Fruit fly (Drosophila melanogaster): ENCODE data around the gene CG32354.

Gene CG32354

dm6 chr3L:8456472-8457049 is 34.6 kb upstream of the CG32354 start:
- TF ChIP-seq kay (GFP tag; ENCODE audit: borderline replicate concordance): no peak
- TF ChIP-seq Crg-1 (GFP tag; optimal IDR thresholded peaks at IDR 0.05): no peak
- no peak for TF ChIP-seq CG5204 (GFP tag; optimal IDR thresholded peaks at IDR 0.05)
- TF ChIP-seq cic (GFP tag; optimal IDR thresholded peaks at IDR 0.05): no peak
- TF ChIP-seq CG14711 (tag; optimal IDR thresholded peaks at IDR 0.05): no peak
- TF ChIP-seq CG1620 (GFP tag; optimal IDR thresholded peaks at IDR 0.05): no peak
- TF ChIP-seq Hr96 (GFP tag; optimal IDR thresholded peaks at IDR 0.05): no peak
- no peak for TF ChIP-seq bab1 (GFP tag; optimal IDR thresholded peaks at IDR 0.05)
- no peak for TF ChIP-seq cnc (optimal IDR thresholded peaks at IDR 0.05)
- TF ChIP-seq ovo (GFP tag; optimal IDR thresholded peaks at IDR 0.05): no peak
- no peak for TF ChIP-seq pad (GFP tag; optimal IDR thresholded peaks at IDR 0.05)
- no peak for TF ChIP-seq toe (GFP tag; optimal IDR thresholded peaks at IDR 0.05)
- TF ChIP-seq CG7045 (GFP tag; optimal IDR thresholded peaks at IDR 0.05): no peak
- no peak for TF ChIP-seq CG33017 (tag; optimal IDR thresholded peaks at IDR 0.05)
- TF ChIP-seq CG7101 (tag; optimal IDR thresholded peaks at IDR 0.05): no peak
- TF ChIP-seq CG12768 (GFP tag; optimal IDR thresholded peaks at IDR 0.05): no peak
- no peak for TF ChIP-seq Clk (GFP tag; optimal IDR thresholded peaks at IDR 0.05)
- TF ChIP-seq CG11617 (GFP tag; optimal IDR thresholded peaks at IDR 0.05): no peak
- no peak for TF ChIP-seq tj (GFP tag; optimal IDR thresholded peaks at IDR 0.05)
- TF ChIP-seq Mnt (GFP tag; optimal IDR thresholded peaks at IDR 0.05): no peak

DNA sequence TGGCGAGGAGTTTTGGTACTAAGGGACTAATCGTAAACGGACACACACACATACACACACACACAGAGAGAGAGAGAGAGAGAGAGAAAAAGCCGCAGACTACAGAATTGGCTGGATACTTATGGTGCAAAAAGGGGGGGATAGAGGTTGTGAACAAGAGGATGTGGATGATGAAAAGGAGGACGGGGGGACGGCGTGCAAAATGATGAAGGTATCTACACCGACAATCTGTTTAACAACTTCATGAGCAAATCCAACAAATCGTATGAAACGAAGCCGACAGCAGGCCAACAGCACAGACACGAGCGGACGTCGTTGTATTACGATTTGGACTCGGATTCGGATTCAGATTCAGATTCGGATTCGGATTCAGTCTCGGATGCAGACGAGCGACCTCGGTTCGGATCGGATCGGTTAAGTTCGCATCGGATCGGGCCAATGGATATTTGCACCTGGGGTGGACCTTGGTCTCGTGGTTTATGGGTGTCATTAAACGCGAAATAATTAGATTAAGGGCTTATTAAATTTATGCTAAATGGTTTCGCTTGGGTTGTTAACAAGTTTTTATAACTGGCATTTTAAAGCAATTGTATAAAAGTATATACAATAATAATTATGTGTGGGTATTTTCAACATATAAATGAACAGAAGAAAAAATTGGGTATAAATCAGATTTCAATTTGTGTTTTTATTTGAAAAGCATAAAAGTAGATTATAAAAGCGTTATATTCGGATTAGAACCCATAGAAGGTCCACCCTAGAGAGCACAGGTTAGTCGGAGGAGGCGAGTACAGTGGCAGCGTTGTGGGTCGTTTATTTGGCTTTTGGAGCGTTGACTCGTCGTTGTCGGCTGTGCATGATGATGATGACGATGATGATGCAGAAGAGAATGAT is 33.3 kb upstream of the CG32354 start:
- TF ChIP-seq toe (GFP tag; optimal IDR thresholded peaks at IDR 0.05) (peak; percentile 48), CG1620 (GFP tag; optimal IDR thresholded peaks at IDR 0.05) (peak; percentile 11), Mnt (GFP tag; optimal IDR thresholded peaks at IDR 0.05) (peak; percentile 25), cic (GFP tag; optimal IDR thresholded peaks at IDR 0.05) (peak; percentile 17), CG33017 (tag; optimal IDR thresholded peaks at IDR 0.05) (peak; percentile 77), CG14711 (tag; optimal IDR thresholded peaks at IDR 0.05) (peak; percentile 70), Hr96 (GFP tag; optimal IDR thresholded peaks at IDR 0.05) (peak; percentile 53), bab1 (GFP tag; optimal IDR thresholded peaks at IDR 0.05) (peak; percentile 79), CG12768 (GFP tag; optimal IDR thresholded peaks at IDR 0.05) (peak; percentile 52), ovo (GFP tag; optimal IDR thresholded peaks at IDR 0.05) (no peak), CG5204 (GFP tag; optimal IDR thresholded peaks at IDR 0.05) (peak; percentile 63), pad (GFP tag; optimal IDR thresholded peaks at IDR 0.05) (peak; percentile 46), Crg-1 (GFP tag; optimal IDR thresholded peaks at IDR 0.05) (peak; percentile 32), kay (GFP tag; ENCODE audit: borderline replicate concordance) (no peak), CG11617 (GFP tag; optimal IDR thresholded peaks at IDR 0.05) (peak; percentile 75), Clk (GFP tag; optimal IDR thresholded peaks at IDR 0.05) (peak; percentile 54), cnc (optimal IDR thresholded peaks at IDR 0.05) (no peak), tj (GFP tag; optimal IDR thresholded peaks at IDR 0.05) (peak; percentile 53), CG7101 (tag; optimal IDR thresholded peaks at IDR 0.05) (peak; percentile 74), CG7045 (GFP tag; optimal IDR thresholded peaks at IDR 0.05) (peak; percentile 77)

- TF ChIP-seq CG11617 (GFP tag; optimal IDR thresholded peaks at IDR 0.05): peak; percentile 19
- peak; percentile 36 for TF ChIP-seq CG7101 (tag; optimal IDR thresholded peaks at IDR 0.05)
- TF ChIP-seq CG33017 (tag; optimal IDR thresholded peaks at IDR 0.05): peak; percentile 25
- TF ChIP-seq ovo (GFP tag; optimal IDR thresholded peaks at IDR 0.05): no peak
- TF ChIP-seq Mnt (GFP tag; optimal IDR thresholded peaks at IDR 0.05): no peak
- TF ChIP-seq CG12768 (GFP tag; optimal IDR thresholded peaks at IDR 0.05): peak; percentile 67
- TF ChIP-seq Hr96 (GFP tag; optimal IDR thresholded peaks at IDR 0.05): peak; percentile 12
- peak; percentile 62 for TF ChIP-seq CG5204 (GFP tag; optimal IDR thresholded peaks at IDR 0.05)
- no peak for TF ChIP-seq CG14711 (tag; optimal IDR thresholded peaks at IDR 0.05)
- TF ChIP-seq CG7045 (GFP tag; optimal IDR thresholded peaks at IDR 0.05): peak; percentile 59
- TF ChIP-seq kay (GFP tag; ENCODE audit: borderline replicate concordance): peak; percentile 70
- TF ChIP-seq toe (GFP tag; optimal IDR thresholded peaks at IDR 0.05): peak; percentile 39
- peak; percentile 37 for TF ChIP-seq tj (GFP tag; optimal IDR thresholded peaks at IDR 0.05)
These were observed 31.7 kb upstream of the CG32354 start for dm6 chr3L:8453443-8454360.

dm6 chr3L:8452986-8453385 is 31.0 kb upstream of the CG32354 start:
- no peak for TF ChIP-seq Hr96 (GFP tag; optimal IDR thresholded peaks at IDR 0.05)
- TF ChIP-seq kay (GFP tag; ENCODE audit: borderline replicate concordance): no peak
- no peak for TF ChIP-seq Clk (GFP tag; optimal IDR thresholded peaks at IDR 0.05)
- TF ChIP-seq pad (GFP tag; optimal IDR thresholded peaks at IDR 0.05): no peak
- TF ChIP-seq Mnt (GFP tag; optimal IDR thresholded peaks at IDR 0.05): no peak
- no peak for TF ChIP-seq CG12768 (GFP tag; optimal IDR thresholded peaks at IDR 0.05)
- no peak for TF ChIP-seq cic (GFP tag; optimal IDR thresholded peaks at IDR 0.05)
- no peak for TF ChIP-seq toe (GFP tag; optimal IDR thresholded peaks at IDR 0.05)
- no peak for TF ChIP-seq CG7101 (tag; optimal IDR thresholded peaks at IDR 0.05)
- no peak for TF ChIP-seq CG11617 (GFP tag; optimal IDR thresholded peaks at IDR 0.05)
- no peak for TF ChIP-seq CG33017 (tag; optimal IDR thresholded peaks at IDR 0.05)
- no peak for TF ChIP-seq CG5204 (GFP tag; optimal IDR thresholded peaks at IDR 0.05)
- no peak for TF ChIP-seq CG1620 (GFP tag; optimal IDR thresholded peaks at IDR 0.05)
- TF ChIP-seq CG7045 (GFP tag; optimal IDR thresholded peaks at IDR 0.05): no peak

Measured in whole organism, adult.